Worm (Caenorhabditis elegans) whole organism, early embryonic: ENCODE data around the gene Y54G2A.48.

Experiments used
- B0310.2 ChIP-seq: sonication (generic microtip); optimal IDR thresholded peaks from 2 replicates; lab custom pipeline; 2016; ENCODE audit warnings: mild to moderate bottlenecking, missing genetic modification characterization, missing compliant biosample characterization
- F13C5.2 ChIP-seq: sonication (generic microtip); optimal IDR thresholded peaks from 2 replicates; lab custom pipeline; 2017; ENCODE audit warnings: mild to moderate bottlenecking, missing genetic modification characterization, inconsistent platforms, missing compliant biosample characterization
- aly-1 ChIP-seq: sonication (generic microtip); optimal IDR thresholded peaks from 2 replicates; lab custom pipeline; 2016; ENCODE audit warnings: missing genetic modification characterization, missing compliant biosample characterization
- ama-1 ChIP-seq: fragments of 150-350 bp; optimal IDR thresholded peaks from 2 replicates; lab custom pipeline; 2014
- ceh-13 ChIP-seq: fragments of 200-800 bp; sonication (Bioruptor generic); optimal IDR thresholded peaks from 2 replicates; lab custom pipeline; 2018; ENCODE audit warnings: mild to moderate bottlenecking, missing genetic modification characterization, missing compliant biosample characterization
- ceh-36 ChIP-seq: sonication (generic microtip); optimal IDR thresholded peaks from 2 replicates; lab custom pipeline; 2016; ENCODE audit warnings: missing genetic modification characterization, inconsistent platforms, missing compliant biosample characterization
- ets-7 ChIP-seq: sonication (generic microtip); optimal IDR thresholded peaks from 2 replicates; lab custom pipeline; 2016; ENCODE audit warnings: missing genotype, missing genetic modification characterization, missing compliant biosample characterization
- flt-1 ChIP-seq: fragments of 200-800 bp; sonication (Bioruptor generic); IDR thresholded peaks from 2 replicates; pipeline ENCODE4 v1.3.6; 2022; ENCODE audit warnings: missing genetic modification characterization, missing compliant biosample characterization
- hmbx-1 ChIP-seq: sonication (generic microtip); optimal IDR thresholded peaks from 2 replicates; lab custom pipeline; 2016; ENCODE audit warnings: mild to moderate bottlenecking, missing genetic modification characterization, missing compliant biosample characterization
- hmg-4 ChIP-seq: fragments of 200-800 bp; sonication (Bioruptor generic); optimal IDR thresholded peaks from 2 replicates; lab custom pipeline; 2018; ENCODE audit warnings: mild to moderate bottlenecking, missing genetic modification characterization, missing compliant biosample characterization
- hnd-1 ChIP-seq: sonication (generic microtip); optimal IDR thresholded peaks from 2 replicates; lab custom pipeline; 2016; ENCODE audit warnings: missing genetic modification characterization, missing compliant biosample characterization
- pes-1 ChIP-seq: fragments of 200-800 bp; sonication (Bioruptor generic); IDR thresholded peaks from 2 replicates; pipeline ENCODE4 v1.3.6; 2022; ENCODE audit warnings: missing genetic modification reagents, missing genetic modification characterization, missing compliant biosample characterization
- scrt-1 ChIP-seq: fragments of 200-800 bp; sonication (Bioruptor generic); IDR thresholded peaks from 2 replicates; pipeline ENCODE4 v1.3.6; 2022; ENCODE audit warnings: missing genetic modification characterization, missing compliant biosample characterization
- sea-1 ChIP-seq: fragments of 200-800 bp; sonication (Bioruptor generic); conservative IDR thresholded peaks from 2 replicates; pipeline ENCODE4 v1.3.6; 2022; ENCODE audit warnings: missing genetic modification characterization, missing compliant biosample characterization
- tbx-11 ChIP-seq: fragments of 200-800 bp; sonication (Bioruptor generic); IDR thresholded peaks from 2 replicates; pipeline ENCODE4 v1.3.6; 2022; ENCODE audit warnings: missing genetic modification characterization, missing compliant biosample characterization
- tbx-37 ChIP-seq: fragments of 200-800 bp; sonication (Bioruptor generic); conservative IDR thresholded peaks from 2 replicates; pipeline ENCODE4 v1.3.6; 2022; ENCODE audit warnings: missing genetic modification reagents, missing genetic modification characterization, missing compliant biosample characterization
- tra-4 ChIP-seq: sonication (generic microtip); optimal IDR thresholded peaks from 2 replicates; lab custom pipeline; 2017; ENCODE audit warnings: missing genetic modification characterization, missing compliant biosample characterization

The Y54G2A.48 gene

DNA sequence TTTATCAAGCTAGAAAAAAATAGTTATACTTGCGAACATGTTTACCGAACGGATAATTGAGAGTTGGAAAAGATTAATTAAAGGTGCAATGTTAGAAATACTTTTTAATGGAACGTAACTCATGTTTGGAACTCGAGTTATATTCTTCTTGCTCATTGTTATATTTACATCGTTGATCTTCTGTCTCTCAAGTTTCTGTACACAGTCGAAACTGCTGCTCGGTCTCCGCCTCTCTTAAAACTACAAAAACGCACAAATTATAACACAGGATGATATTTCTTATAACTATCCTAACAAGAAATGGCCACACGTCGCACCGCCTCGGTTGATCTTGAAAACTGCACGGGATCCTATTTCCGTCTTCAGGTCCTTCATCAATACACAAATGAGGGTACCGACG is 2.0 kb upstream of the Y54G2A.48 start, which contains the start of gene pudl-2:
Gene pudl-2, plus strand, starts transcription at position 301 of the 400 bp plus-strand sequence.
- TF ChIP-seq ceh-13 (GFP tag; lab: Kevin White, UChicago): no peak
- no peak for TF ChIP-seq hmg-4 (GFP tag; lab: Kevin White, UChicago)
- no peak for TF ChIP-seq sea-1
- no peak for TF ChIP-seq scrt-1 (GFP tag; lab: Robert Waterston, UW)
- TF ChIP-seq F13C5.2 (tag; lab: Kevin White, UChicago): no peak
- TF ChIP-seq tbx-11 (GFP tag; lab: Robert Waterston, UW): no peak
- no peak for TF ChIP-seq pes-1 (GFP tag; lab: Robert Waterston, UW)
- TF ChIP-seq ets-7 (tag; lab: Kevin White, UChicago): no peak
- no peak for TF ChIP-seq aly-1 (tag; lab: Kevin White, UChicago)
- TF ChIP-seq hnd-1 (tag; lab: Kevin White, UChicago): no peak
- no peak for TF ChIP-seq hmbx-1 (tag; lab: Kevin White, UChicago)

DNA sequence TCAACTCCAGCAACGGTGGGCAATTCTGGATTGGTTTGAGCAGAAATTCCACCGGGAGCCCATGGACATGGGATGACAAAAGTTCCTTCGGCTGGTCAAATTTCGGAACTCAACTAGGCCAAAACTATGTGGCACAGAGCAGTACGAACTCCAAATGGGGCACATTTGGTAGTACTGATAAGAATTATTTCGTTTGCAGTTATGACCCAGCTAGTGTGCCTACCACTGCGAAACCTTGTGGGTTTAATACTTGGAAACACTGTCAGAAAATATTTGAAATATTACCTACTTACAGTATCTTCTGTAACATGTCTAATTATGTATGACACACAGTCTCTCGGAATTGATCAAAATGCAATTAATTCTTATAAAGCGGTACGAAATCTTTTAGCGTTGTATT is 6.2 kb downstream of the Y54G2A.48 start:
- TF ChIP-seq aly-1 (tag; lab: Kevin White, UChicago) (no peak), hnd-1 (tag; lab: Kevin White, UChicago) (no peak), ets-7 (tag; lab: Kevin White, UChicago) (no peak), pes-1 (GFP tag; lab: Robert Waterston, UW) (no peak), tbx-11 (GFP tag; lab: Robert Waterston, UW) (no peak), hmg-4 (GFP tag; lab: Kevin White, UChicago) (no peak), scrt-1 (GFP tag; lab: Robert Waterston, UW) (no peak), sea-1 (no peak), B0310.2 (tag; lab: Kevin White, UChicago) (no peak), ceh-13 (GFP tag; lab: Kevin White, UChicago) (no peak), flt-1 (no peak), ceh-36 (tag; lab: Kevin White, UChicago) (no peak), F13C5.2 (tag; lab: Kevin White, UChicago) (no peak), hmbx-1 (tag; lab: Kevin White, UChicago) (no peak), tbx-37 (no peak), tra-4 (tag; lab: Kevin White, UChicago) (no peak), ama-1 (no peak)

DNA sequence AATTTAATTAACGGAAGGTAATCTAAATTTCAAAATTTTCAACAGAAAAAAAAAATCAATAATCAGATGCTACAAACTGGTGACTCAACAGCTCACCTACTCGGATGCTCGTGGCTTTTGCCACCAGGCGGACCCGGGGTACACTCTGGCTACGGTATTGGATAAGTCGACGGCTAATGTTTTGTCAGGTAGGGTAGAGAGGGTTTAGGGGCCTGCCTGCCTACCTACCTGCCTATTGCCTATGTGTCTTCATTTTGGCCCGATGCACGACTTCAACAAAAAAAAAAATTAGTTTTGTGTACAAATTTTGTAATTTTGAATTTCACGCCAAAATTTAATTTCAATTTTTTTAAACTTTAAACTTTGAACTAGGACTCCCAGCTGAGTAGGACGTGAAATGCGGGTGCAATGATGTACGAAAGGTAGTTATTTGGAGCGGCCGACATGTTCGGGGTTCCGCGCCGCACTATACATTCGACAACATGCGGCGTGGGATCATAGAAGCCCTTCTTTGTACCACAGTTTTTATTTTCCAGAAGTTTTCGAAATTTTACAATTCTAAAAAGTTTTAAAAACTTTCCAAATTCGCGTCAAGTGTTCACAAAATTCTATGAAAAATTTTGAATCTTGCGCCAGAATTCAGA is 6.9 kb downstream of the Y54G2A.48 start:
- TF ChIP-seq tbx-11 (GFP tag; lab: Robert Waterston, UW) (no peak), aly-1 (tag; lab: Kevin White, UChicago) (no peak), ets-7 (tag; lab: Kevin White, UChicago) (no peak), hmbx-1 (tag; lab: Kevin White, UChicago) (no peak), tbx-37 (no peak), B0310.2 (tag; lab: Kevin White, UChicago) (no peak), flt-1 (no peak), ama-1 (no peak), tra-4 (tag; lab: Kevin White, UChicago) (no peak)

DNA sequence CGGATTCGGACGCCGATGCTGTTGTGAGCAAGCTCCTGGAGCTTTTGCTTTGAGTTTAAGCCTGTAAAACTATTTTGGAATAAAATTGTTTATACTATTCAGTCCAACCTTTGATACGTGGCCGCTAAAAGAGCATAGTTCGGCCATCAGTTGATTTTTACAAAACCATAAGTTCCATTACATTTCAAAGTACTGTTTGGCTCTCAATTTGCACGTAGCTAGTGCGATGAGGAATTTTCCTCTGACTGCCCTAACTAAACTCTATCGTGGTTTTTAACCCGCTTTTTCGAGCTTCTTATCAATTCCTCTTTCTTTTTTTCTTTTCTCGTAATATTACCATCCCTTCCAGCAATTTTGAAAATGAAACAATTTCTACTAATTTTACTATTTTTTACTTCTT is 9.0 kb downstream of the Y54G2A.48 start, which contains the start of gene clec-80:
Gene clec-80, plus strand, starts transcription at position 301 of the 400 bp plus-strand sequence.
- TF ChIP-seq pes-1 (GFP tag; lab: Robert Waterston, UW) (no peak), scrt-1 (GFP tag; lab: Robert Waterston, UW) (no peak), hmg-4 (GFP tag; lab: Kevin White, UChicago) (no peak), tbx-37 (no peak), ceh-36 (tag; lab: Kevin White, UChicago) (no peak), ama-1 (no peak), F13C5.2 (tag; lab: Kevin White, UChicago) (no peak)

DNA sequence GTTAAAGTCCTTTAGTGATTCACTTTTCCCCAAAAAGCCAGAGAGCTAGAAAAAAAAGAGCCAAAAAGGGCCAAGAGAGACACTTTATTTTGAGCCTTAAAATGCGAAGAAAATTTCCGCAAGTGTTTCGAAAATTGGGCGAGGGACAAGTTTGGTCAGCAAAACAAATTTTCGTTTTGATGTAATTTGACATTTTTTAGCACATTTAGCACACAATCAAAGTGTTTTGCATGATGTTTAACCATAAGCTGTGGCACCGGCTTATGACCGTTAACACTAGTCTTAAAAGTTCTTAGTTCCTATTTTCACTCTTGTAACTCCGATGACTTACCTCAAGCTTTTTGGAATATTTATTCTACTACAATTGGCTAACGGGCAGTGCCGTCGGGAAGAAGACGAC is 12.1 kb downstream of the Y54G2A.48 start, which contains the start of gene Y54G2A.37:
Gene Y54G2A.37, plus strand, starts transcription at position 301 of the 400 bp plus-strand sequence.
- TF ChIP-seq aly-1 (tag; lab: Kevin White, UChicago): no peak
- no peak for TF ChIP-seq ceh-36 (tag; lab: Kevin White, UChicago)
- TF ChIP-seq flt-1: no peak
- TF ChIP-seq sea-1: no peak
- TF ChIP-seq pes-1 (GFP tag; lab: Robert Waterston, UW): no peak

DNA sequence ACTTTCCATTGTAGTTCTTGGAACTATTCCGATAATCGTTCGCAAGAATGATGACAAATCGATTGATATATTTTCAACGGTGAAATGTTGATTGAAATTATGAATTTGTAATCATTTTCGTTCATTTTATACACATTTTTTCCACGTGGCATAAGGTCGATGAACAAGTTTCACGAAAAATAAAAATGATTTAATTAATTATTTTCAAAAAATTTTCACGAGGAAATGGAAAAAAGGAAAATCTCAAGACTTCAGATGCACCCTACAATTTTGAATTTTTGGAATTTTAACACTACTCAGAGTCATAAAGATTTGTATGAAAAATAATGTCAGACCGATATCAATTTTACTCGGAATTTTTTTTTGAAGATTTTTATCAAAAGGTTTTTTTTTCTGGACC is 12.9 kb downstream of the Y54G2A.48 start, which contains the start of gene Y54G2A.13:
Gene Y54G2A.13, minus strand, starts transcription at position 101 of the 400 bp plus-strand sequence.
- TF ChIP-seq sea-1 (no peak), ama-1 (no peak), B0310.2 (tag; lab: Kevin White, UChicago) (no peak), tbx-37 (no peak), tbx-11 (GFP tag; lab: Robert Waterston, UW) (no peak), scrt-1 (GFP tag; lab: Robert Waterston, UW) (no peak), flt-1 (no peak), tra-4 (tag; lab: Kevin White, UChicago) (no peak)

DNA sequence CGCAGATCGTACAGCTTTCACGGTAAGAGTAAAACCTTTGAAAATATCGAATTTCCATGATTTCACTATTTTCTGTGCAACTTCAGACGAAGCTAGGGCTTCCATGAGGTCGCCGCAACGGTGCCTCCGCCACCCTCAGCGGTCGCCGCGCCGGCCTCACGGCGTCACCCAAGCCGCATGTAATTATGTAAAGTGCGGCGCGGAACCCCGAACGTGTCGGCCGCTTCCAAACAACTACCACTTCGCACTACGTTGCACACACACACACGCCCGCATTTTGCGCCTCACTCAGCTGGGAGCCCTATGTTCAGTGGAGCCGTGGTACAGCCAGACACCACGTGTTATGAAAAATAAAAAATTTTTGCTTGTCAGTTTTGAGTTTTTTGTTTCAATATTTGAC is 15.4 kb downstream of the Y54G2A.48 start:
- TF ChIP-seq ceh-13 (GFP tag; lab: Kevin White, UChicago) (no peak), tbx-37 (no peak)

DNA sequence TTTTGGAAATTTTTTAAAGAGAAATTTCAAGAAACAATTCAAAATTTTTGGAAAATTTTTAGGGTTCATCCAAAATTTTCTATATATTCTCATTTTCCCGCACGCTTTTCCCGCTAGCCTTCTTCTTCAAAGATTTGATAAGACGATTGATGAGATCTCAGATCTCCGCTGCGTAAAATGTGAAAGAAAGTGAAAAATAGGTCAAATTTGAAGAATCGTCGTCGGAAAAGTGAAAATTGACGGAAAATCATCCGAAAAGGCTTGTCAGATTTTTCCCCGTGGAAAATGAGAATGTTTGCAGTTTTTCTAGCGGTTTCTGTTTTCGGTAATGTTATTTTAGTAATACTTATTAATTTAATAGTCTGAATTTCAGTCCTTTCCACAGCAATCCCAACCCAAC is 23.3 kb downstream of the Y54G2A.48 start, which contains the start of gene Y54G2A.76:
Gene Y54G2A.76, plus strand, starts transcription at position 203 of the 400 bp plus-strand sequence.
- TF ChIP-seq tbx-37: no peak
- no peak for TF ChIP-seq hmg-4 (GFP tag; lab: Kevin White, UChicago)
- TF ChIP-seq aly-1 (tag; lab: Kevin White, UChicago): no peak
- no peak for TF ChIP-seq hnd-1 (tag; lab: Kevin White, UChicago)
- TF ChIP-seq scrt-1 (GFP tag; lab: Robert Waterston, UW): no peak
- no peak for TF ChIP-seq ets-7 (tag; lab: Kevin White, UChicago)
- TF ChIP-seq flt-1: no peak
- no peak for TF ChIP-seq tbx-11 (GFP tag; lab: Robert Waterston, UW)
- no peak for TF ChIP-seq sea-1
- no peak for TF ChIP-seq ceh-13 (GFP tag; lab: Kevin White, UChicago)
